Fruit fly (Drosophila melanogaster) whole organism, embryonic: ENCODE results near the gene bb8.

Experiments used
- Bteb2 ChIP-seq: fragments of 200-800 bp; sonication (Bioruptor generic); optimal IDR thresholded peaks from 2 replicates; lab custom pipeline; 2016; ENCODE audit warnings: missing biosample characterization, missing genetic modification characterization
- CG1024 ChIP-seq: fragments of 200-800 bp; sonication (Bioruptor generic); IDR thresholded peaks from 2 replicates; pipeline ENCODE4 v1.3.6; 2022; ENCODE audit warnings: missing biosample characterization, missing genetic modification characterization
- CG10654 ChIP-seq: fragments of 200-800 bp; sonication (Bioruptor generic); optimal IDR thresholded peaks from 2 replicates; lab custom pipeline; 2016; ENCODE audit warnings: missing biosample characterization, missing genetic modification characterization
- CG11398 ChIP-seq: fragments of 200-800 bp; sonication (Bioruptor generic); optimal IDR thresholded peaks from 2 replicates; lab custom pipeline; 2016; ENCODE audit warnings: missing biosample characterization, missing genetic modification characterization
- CG12391 ChIP-seq: fragments of 200-800 bp; sonication (Bioruptor generic); optimal IDR thresholded peaks from 3 replicates; lab custom pipeline; 2018; ENCODE audit warnings: missing biosample characterization, mild to moderate bottlenecking, missing genetic modification characterization, moderate library complexity
- CG12659 ChIP-seq: fragments of 200-800 bp; sonication (Bioruptor generic); optimal IDR thresholded peaks from 3 replicates; lab custom pipeline; 2017; ENCODE audit warnings: mild to moderate bottlenecking, missing biosample characterization, missing genetic modification reagents, missing genetic modification characterization
- CG13424 ChIP-seq: fragments of 200-800 bp; sonication (Bioruptor generic); optimal IDR thresholded peaks from 2 replicates; lab custom pipeline; 2019; ENCODE audit warnings: missing biosample characterization, mild to moderate bottlenecking, missing genetic modification characterization, moderate library complexity
- CG14014 ChIP-seq: fragments of 200-800 bp; sonication (Bioruptor generic); IDR thresholded peaks from 2 replicates; pipeline ENCODE4 v1.3.6; 2022; ENCODE audit warnings: missing biosample characterization, missing genetic modification characterization
- CG15479 ChIP-seq: fragments of 200-800 bp; sonication (Bioruptor generic); optimal IDR thresholded peaks from 3 replicates; lab custom pipeline; 2019; ENCODE audit warnings: missing biosample characterization, mild to moderate bottlenecking, missing genetic modification characterization, moderate library complexity
- CG1603 ChIP-seq: fragments of 200-800 bp; sonication (Bioruptor generic); optimal IDR thresholded peaks from 2 replicates; lab custom pipeline; 2019; ENCODE audit warnings: missing biosample characterization, mild to moderate bottlenecking, missing genetic modification characterization, moderate library complexity
- CG18011 ChIP-seq: fragments of 200-800 bp; sonication (Bioruptor generic); optimal IDR thresholded peaks from 2 replicates; lab custom pipeline; 2017; ENCODE audit warnings: missing biosample characterization, missing genetic modification characterization, mild to moderate bottlenecking, moderate library complexity, missing genotype
- CG18262 ChIP-seq: fragments of 200-800 bp; optimal IDR thresholded peaks from 3 replicates; lab custom pipeline; 2019; ENCODE audit warnings: missing biosample characterization, mild to moderate bottlenecking, missing genetic modification characterization, moderate library complexity
- CG34376 ChIP-seq: fragments of 200-800 bp; sonication (Bioruptor generic); optimal IDR thresholded peaks from 2 replicates; lab custom pipeline; 2018; ENCODE audit warnings: missing biosample characterization, mild to moderate bottlenecking, missing genetic modification characterization
- CG4360 ChIP-seq: fragments of 200-800 bp; sonication (Bioruptor generic); IDR thresholded peaks from 2 replicates; pipeline ENCODE4 v1.3.6; 2022; ENCODE audit warnings: missing biosample characterization, missing genetic modification characterization
- CG4424 ChIP-seq: fragments of 200-800 bp; sonication (Bioruptor generic); optimal IDR thresholded peaks from 3 replicates; lab custom pipeline; 2016; ENCODE audit warnings: missing biosample characterization, missing genetic modification characterization
- CG4854 ChIP-seq: fragments of 200-800 bp; sonication (Bioruptor generic); optimal IDR thresholded peaks from 2 replicates; lab custom pipeline; 2016; ENCODE audit warnings: missing biosample characterization, missing genetic modification characterization, inconsistent platforms
- CG5245 ChIP-seq: fragments of 200-800 bp; sonication (Bioruptor generic); optimal IDR thresholded peaks from 3 replicates; lab custom pipeline; 2016; ENCODE audit warnings: missing biosample characterization, missing genetic modification characterization
- CG6683 ChIP-seq: fragments of 200-800 bp; sonication (Bioruptor generic); optimal IDR thresholded peaks from 2 replicates; lab custom pipeline; 2017; ENCODE audit warnings: missing biosample characterization, mild to moderate bottlenecking, missing genetic modification characterization, missing genetic modification reagents
- CG9817 ChIP-seq: fragments of 200-800 bp; sonication (Bioruptor generic); optimal IDR thresholded peaks from 2 replicates; lab custom pipeline; 2018; ENCODE audit warnings: missing biosample characterization, mild to moderate bottlenecking, missing genetic modification characterization, moderate library complexity
- CrebB ChIP-seq: fragments of 200-800 bp; sonication (Bioruptor generic); optimal IDR thresholded peaks from 3 replicates; lab custom pipeline; 2018; ENCODE audit warnings: missing biosample characterization, mild to moderate bottlenecking, missing genetic modification characterization
- D19B ChIP-seq: fragments of 200-800 bp; sonication (Bioruptor generic); optimal IDR thresholded peaks from 2 replicates; lab custom pipeline; 2017; ENCODE audit warnings: missing biosample characterization, mild to moderate bottlenecking, missing genetic modification characterization
- Dad ChIP-seq: fragments of 200-800 bp; sonication (Bioruptor generic); optimal IDR thresholded peaks from 3 replicates; lab custom pipeline; 2016; ENCODE audit warnings: missing biosample characterization, missing genetic modification characterization
- Deaf1 ChIP-seq: fragments of 200-800 bp; optimal IDR thresholded peaks from 3 replicates; lab custom pipeline; 2019; ENCODE audit warnings: missing biosample characterization, mild to moderate bottlenecking, missing genetic modification characterization, moderate library complexity
- Dip3 ChIP-seq: fragments of 200-800 bp; sonication (Bioruptor generic); optimal IDR thresholded peaks from 3 replicates; lab custom pipeline; 2016; ENCODE audit warnings: missing biosample characterization, missing genetic modification characterization
- Elba2 ChIP-seq: fragments of 200-800 bp; sonication (Bioruptor generic); optimal IDR thresholded peaks from 3 replicates; lab custom pipeline; 2016; ENCODE audit warnings: missing biosample characterization, missing genetic modification characterization
- Gsc ChIP-seq: fragments of 200-800 bp; sonication (Bioruptor generic); IDR thresholded peaks from 2 replicates; pipeline ENCODE4 v1.3.6; 2022; ENCODE audit warnings: missing biosample characterization, missing genetic modification characterization
- Hey ChIP-seq: fragments of 200-800 bp; sonication (Bioruptor generic); optimal IDR thresholded peaks from 3 replicates; lab custom pipeline; 2018; ENCODE audit warnings: missing biosample characterization, mild to moderate bottlenecking, missing genetic modification characterization
- HmgZ ChIP-seq: fragments of 200-800 bp; sonication (Bioruptor generic); optimal IDR thresholded peaks from 2 replicates; lab custom pipeline; 2018; ENCODE audit warnings: missing biosample characterization, mild to moderate bottlenecking, missing genetic modification characterization
- Hr51 ChIP-seq, 2 experiments: fragments of 200-800 bp; sonication (Bioruptor generic); optimal IDR thresholded peaks; 2 replicates in 1 of 2; 3 replicates in 1 of 2; lab custom pipeline; 2016 to 2018; ENCODE audit warnings: missing biosample characterization in 2 of 2, missing genetic modification characterization in 2 of 2, mild to moderate bottlenecking in 1 of 2, moderate library complexity in 1 of 2
- Mrtf ChIP-seq: fragments of 200-800 bp; sonication (Bioruptor generic); IDR thresholded peaks from 3 replicates; pipeline ENCODE4 v1.3.6; 2022; ENCODE audit warnings: missing biosample characterization, missing genetic modification characterization
- PHDP ChIP-seq: fragments of 200-800 bp; sonication (Bioruptor generic); optimal IDR thresholded peaks from 3 replicates; lab custom pipeline; 2018; ENCODE audit warnings: missing biosample characterization, mild to moderate bottlenecking, missing genetic modification characterization, moderate library complexity
- Poxn ChIP-seq: fragments of 200-800 bp; sonication (Bioruptor generic); IDR thresholded peaks from 2 replicates; pipeline ENCODE4 v1.3.6; 2022; ENCODE audit warnings: missing biosample characterization, missing genetic modification characterization
- Ptx1 ChIP-seq: fragments of 200-800 bp; sonication (Bioruptor generic); IDR thresholded peaks from 2 replicates; pipeline ENCODE4 v1.3.6; 2022; ENCODE audit warnings: missing biosample characterization, missing genetic modification characterization
- Rfx ChIP-seq: fragments of 200-800 bp; sonication (Bioruptor generic); IDR thresholded peaks from 2 replicates; pipeline ENCODE4 v1.3.6; 2022; ENCODE audit warnings: missing biosample characterization, missing genetic modification characterization
- Sox100B ChIP-seq: fragments of 200-800 bp; sonication (Bioruptor generic); optimal IDR thresholded peaks from 3 replicates; lab custom pipeline; 2018; ENCODE audit warnings: missing biosample characterization, mild to moderate bottlenecking, missing genetic modification characterization
- Spps ChIP-seq: fragments of 200-800 bp; sonication (Bioruptor generic); optimal IDR thresholded peaks from 2 replicates; lab custom pipeline; 2018; ENCODE audit warnings: missing biosample characterization, mild to moderate bottlenecking, missing genetic modification characterization
- abd-A ChIP-seq: fragments of 200-800 bp; sonication (Bioruptor generic); optimal IDR thresholded peaks from 3 replicates; lab custom pipeline; 2019; ENCODE audit warnings: missing biosample characterization, mild to moderate bottlenecking, missing genetic modification characterization, moderate library complexity
- cg ChIP-seq: fragments of 200-800 bp; sonication (Bioruptor generic); optimal IDR thresholded peaks from 3 replicates; lab custom pipeline; 2019; ENCODE audit warnings: missing biosample characterization, mild to moderate bottlenecking, missing genetic modification characterization, moderate library complexity
- gfzf ChIP-seq: fragments of 200-800 bp; sonication (Bioruptor generic); optimal IDR thresholded peaks from 2 replicates; lab custom pipeline; 2016; ENCODE audit warnings: missing biosample characterization, mild to moderate bottlenecking, missing genetic modification characterization, moderate library complexity
- org-1 ChIP-seq: fragments of 200-800 bp; sonication (Bioruptor generic); optimal IDR thresholded peaks from 2 replicates; lab custom pipeline; 2017; ENCODE audit warnings: missing biosample characterization, missing genetic modification characterization
- pan ChIP-seq, 4 experiments: fragments of >200 bp in 3 of 4; fragments of 200-800 bp in 1 of 4; sonication (Bioruptor generic) in 1 of 4; optimal IDR thresholded peaks in 3 of 4; IDR thresholded peaks in 1 of 4; 2 replicates each; pipeline versions ENCODE4 v1.3.6 to Lab custom; 2017 to 2022; ENCODE audit warnings: missing biosample characterization in 2 of 4, missing genetic modification characterization in 2 of 4, mixed read lengths in 1 of 4
- pho ChIP-seq: fragments of 200-800 bp; sonication (Bioruptor generic); optimal IDR thresholded peaks from 2 replicates; lab custom pipeline; 2016; ENCODE audit warnings: missing biosample characterization, missing genetic modification characterization
- pum ChIP-seq: fragments of 200-800 bp; sonication (Bioruptor generic); optimal IDR thresholded peaks from 2 replicates; lab custom pipeline; 2016; ENCODE audit warnings: missing biosample characterization, missing genetic modification characterization
- so ChIP-seq: fragments of 200-800 bp; sonication (Bioruptor generic); IDR thresholded peaks from 3 replicates; pipeline ENCODE4 v1.3.6; 2022; ENCODE audit warnings: missing biosample characterization, missing genetic modification characterization
- sr ChIP-seq: fragments of 200-800 bp; sonication (Bioruptor generic); IDR thresholded peaks from 3 replicates; pipeline ENCODE4 v1.3.6; 2022; ENCODE audit warnings: missing biosample characterization, missing genetic modification characterization
- twi ChIP-seq: fragments of 200-800 bp; optimal IDR thresholded peaks from 2 replicates; lab custom pipeline; 2019; ENCODE audit warnings: missing biosample characterization, mild to moderate bottlenecking, missing genetic modification characterization, moderate library complexity
- vnd ChIP-seq: fragments of 200-800 bp; sonication (Bioruptor generic); IDR thresholded peaks from 3 replicates; pipeline ENCODE4 v1.3.6; 2022; ENCODE audit warnings: missing biosample characterization, missing genetic modification characterization; ENCODE audit not compliant: partially characterized antibody
- zfh1 ChIP-seq: fragments of 200-800 bp; sonication (Bioruptor generic); IDR thresholded peaks from 3 replicates; pipeline ENCODE4 v1.3.6; 2022; ENCODE audit warnings: missing biosample characterization, missing genetic modification characterization

The bb8 gene

dm6 chr3R:23332535-23333333 is 42.7 kb upstream of the bb8 start (continued):
- TF ChIP-seq CG15479 (GFP tag; lab: Kevin White, UChicago) (no peak), CG6683 (GFP tag; lab: Kevin White, UChicago) (peak; percentile 7), Bteb2 (GFP tag; lab: Kevin White, UChicago) (peak; percentile 46), CG5245 (GFP tag; lab: Kevin White, UChicago) (peak; percentile 2), Ptx1 (GFP tag; lab: Robert Waterston, UW) (peak; percentile 46), CG9817 (tag; lab: Kevin White, UChicago) (peak; percentile 4), cg (peak; percentile 71), gfzf (GFP tag; lab: Kevin White, UChicago) (no peak), Gsc (no peak), pan (optimal IDR thresholded peaks at IDR 0.05; lab: Kevin White, UChicago) (no peak), pan (GFP tag; optimal IDR thresholded peaks at IDR 0.05 in 1 of 2, IDR thresholded peaks at IDR 0.05 in 1 of 2) (peak in 1 of 2 experiments; percentile 31), twi (tag; lab: Kevin White, UChicago) (no peak), CG18011 (GFP tag; lab: Kevin White, UChicago) (no peak), Poxn (GFP tag; lab: Robert Waterston, UW) (no peak), so (GFP tag; lab: Robert Waterston, UW) (0 out of 3 replicates have a peak, but pooled peaks have one; percentile 6), Hey (tag; lab: Kevin White, UChicago) (no peak), CG14014 (peak; percentile 45), Mrtf (GFP tag; lab: Robert Waterston, UW) (no peak), CG10654 (GFP tag; lab: Kevin White, UChicago) (peak; percentile 20), CG34376 (GFP tag; lab: Kevin White, UChicago) (no peak), CrebB (tag; lab: Kevin White, UChicago) (peak; percentile 39), CG4360 (GFP tag; lab: Robert Waterston, UW) (0 out of 2 replicates have a peak, but pooled peaks have one; percentile 15), zfh1 (GFP tag; lab: Robert Waterston, UW) (no peak), Dad (no peak), org-1 (GFP tag; lab: Kevin White, UChicago) (peak; percentile 38), CG4424 (GFP tag; lab: Kevin White, UChicago) (peak; percentile 67), Elba2 (no peak), Hr51 (GFP tag; optimal IDR thresholded peaks at IDR 0.05; lab: Kevin White, UChicago) (peak in 1 of 2 experiments; percentile 68), Deaf1 (tag; lab: Kevin White, UChicago) (peak; percentile 26), CG13424 (peak; percentile 44), CG12659 (GFP tag; lab: Kevin White, UChicago) (peak; percentile 50), Sox100B (GFP tag; lab: Kevin White, UChicago) (peak; percentile 70), CG11398 (peak; percentile 25), CG1603 (tag; lab: Kevin White, UChicago) (peak; percentile 59), CG18262 (peak; percentile 75), Spps (tag; lab: Kevin White, UChicago) (peak; percentile 28), abd-A (no peak), pum (GFP tag; lab: Kevin White, UChicago) (peak; percentile 19), Dip3 (GFP tag; lab: Kevin White, UChicago) (peak; percentile 33), CG4854 (peak; percentile 3), pho (GFP tag; lab: Kevin White, UChicago) (peak; percentile 29), PHDP (peak; percentile 81), D19B (GFP tag; lab: Kevin White, UChicago) (peak; percentile 36), sr (GFP tag; lab: Robert Waterston, UW) (no peak), CG12391 (tag; lab: Kevin White, UChicago) (peak; percentile 65), HmgZ (tag; lab: Kevin White, UChicago) (peak; percentile 28), Rfx (GFP tag; lab: Robert Waterston, UW) (peak; percentile 36), CG1024 (GFP tag; lab: Robert Waterston, UW) (no peak), vnd (GFP tag; lab: Robert Waterston, UW) (no peak)
